Worm (Caenorhabditis elegans): ENCODE measurements around the gene acds-10.
"Not testable (repeated sequence)": the region's sequence is repeated elsewhere in the genome, so short reads cannot be mapped to it uniquely, and the experiment has no call there.

acds-10 gene

ce11 chrV:5741237-5741636 is 6.4 kb upstream of the acds-10 start:
- TF ChIP-seq unc-62 (GFP tag; optimal IDR thresholded peaks at IDR 0.05): no peak

ce11 chrV:5746237-5746636 is 1.4 kb upstream of the acds-10 start:
- no peak for TF ChIP-seq unc-62 (GFP tag; optimal IDR thresholded peaks at IDR 0.05)

ce11 chrV:5753432-5753831 is 5.8 kb downstream of the acds-10 start, which contains the start of gene pgph-1:
TSS of gene pgph-1 (minus strand) at chrV:5753532.
- no peak for TF ChIP-seq unc-62 (GFP tag; optimal IDR thresholded peaks at IDR 0.05)

- TF ChIP-seq unc-62 (GFP tag; optimal IDR thresholded peaks at IDR 0.05): not testable (repeated sequence)
These were observed 7.6 kb downstream of the acds-10 start, which contains the start of gene K09H11.11 for ce11 chrV:5755203-5755693. TSS of gene K09H11.11 (minus strand) at chrV:5755253.

ce11 chrV:5756193-5756592 is 8.6 kb downstream of the acds-10 start, which contains the start of gene C53A3.3:
TSS of gene C53A3.3 (plus strand) at chrV:5756493.
- TF ChIP-seq unc-62 (GFP tag; optimal IDR thresholded peaks at IDR 0.05): no peak

ce11 chrV:5758780-5759179 is 11.2 kb downstream of the acds-10 start, which contains the start of gene C53A3.4:
TSS of gene C53A3.4 (minus strand) at chrV:5758880.
- TF ChIP-seq unc-62 (GFP tag; optimal IDR thresholded peaks at IDR 0.05): no peak

- TF ChIP-seq unc-62 (GFP tag; optimal IDR thresholded peaks at IDR 0.05): no peak
These were observed 12.5 kb downstream of the acds-10 start, which contains the start of gene C53A3.1 for ce11 chrV:5760132-5760531. TSS of gene C53A3.1 (minus strand) at chrV:5760232.

- no peak for TF ChIP-seq unc-62 (GFP tag; optimal IDR thresholded peaks at IDR 0.05)
These were observed 16.2 kb downstream of the acds-10 start, which contains the start of gene pgph-3 for ce11 chrV:5763787-5764186. TSS of gene pgph-3 (minus strand) at chrV:5763846.

ce11 chrV:5765081-5765480 is 17.5 kb downstream of the acds-10 start, which contains the start of gene pgph-2:
TSS of gene pgph-2 (plus strand) at chrV:5765127.
- no peak for TF ChIP-seq unc-62 (GFP tag; optimal IDR thresholded peaks at IDR 0.05)

- no peak for TF ChIP-seq unc-62 (GFP tag; optimal IDR thresholded peaks at IDR 0.05)
These were observed 20.7 kb downstream of the acds-10 start for ce11 chrV:5768292-5768695.

- TF ChIP-seq unc-62 (GFP tag; optimal IDR thresholded peaks at IDR 0.05): no peak
These were observed 21.9 kb downstream of the acds-10 start for ce11 chrV:5769500-5769899.

- no peak for TF ChIP-seq unc-62 (GFP tag; optimal IDR thresholded peaks at IDR 0.05)
These were observed 22.4 kb downstream of the acds-10 start for ce11 chrV:5769999-5770398.

- no peak for TF ChIP-seq unc-62 (GFP tag; optimal IDR thresholded peaks at IDR 0.05)
These were observed 24.0 kb downstream of the acds-10 start, which contains the start of gene F44E7.3 for ce11 chrV:5771627-5772026. TSS of gene F44E7.3 (plus strand) at chrV:5771945.

- TF ChIP-seq unc-62 (GFP tag; optimal IDR thresholded peaks at IDR 0.05): no peak
These were observed 24.9 kb downstream of the acds-10 start for ce11 chrV:5772503-5772902.

ce11 chrV:5774137-5774536 is 26.5 kb downstream of the acds-10 start:
- no peak for TF ChIP-seq unc-62 (GFP tag; optimal IDR thresholded peaks at IDR 0.05)

- not testable (repeated sequence) for TF ChIP-seq unc-62 (GFP tag; optimal IDR thresholded peaks at IDR 0.05)
These were observed 29.3 kb downstream of the acds-10 start, which contains the start of gene F44E7.4 for ce11 chrV:5776941-5777340. TSS of gene F44E7.4 (minus strand) at chrV:5776953.

ce11 chrV:5779984-5780383 is 32.4 kb downstream of the acds-10 start:
- TF ChIP-seq unc-62 (GFP tag; optimal IDR thresholded peaks at IDR 0.05): no peak

Data from whole organism, dauer.